Worm (Caenorhabditis elegans) whole organism, early embryonic: Measurements from ENCODE around the gene K12D12.5.

ENCODE experiments used
- B0310.2 ChIP-seq: sonication (generic microtip); optimal IDR thresholded peaks from 2 replicates; lab custom pipeline; 2016; ENCODE audit warnings: mild to moderate bottlenecking, missing genetic modification characterization, missing compliant biosample characterization
- F13C5.2 ChIP-seq: sonication (generic microtip); optimal IDR thresholded peaks from 2 replicates; lab custom pipeline; 2017; ENCODE audit warnings: mild to moderate bottlenecking, missing genetic modification characterization, inconsistent platforms, missing compliant biosample characterization
- ama-1 ChIP-seq: fragments of 150-350 bp; optimal IDR thresholded peaks from 2 replicates; lab custom pipeline; 2014
- ceh-13 ChIP-seq: fragments of 200-800 bp; sonication (Bioruptor generic); optimal IDR thresholded peaks from 2 replicates; lab custom pipeline; 2018; ENCODE audit warnings: mild to moderate bottlenecking, missing genetic modification characterization, missing compliant biosample characterization
- ceh-36 ChIP-seq: sonication (generic microtip); optimal IDR thresholded peaks from 2 replicates; lab custom pipeline; 2016; ENCODE audit warnings: missing genetic modification characterization, inconsistent platforms, missing compliant biosample characterization
- ets-7 ChIP-seq: sonication (generic microtip); optimal IDR thresholded peaks from 2 replicates; lab custom pipeline; 2016; ENCODE audit warnings: missing genotype, missing genetic modification characterization, missing compliant biosample characterization
- flt-1 ChIP-seq: fragments of 200-800 bp; sonication (Bioruptor generic); IDR thresholded peaks from 2 replicates; pipeline ENCODE4 v1.3.6; 2022; ENCODE audit warnings: missing genetic modification characterization, missing compliant biosample characterization
- hmbx-1 ChIP-seq: sonication (generic microtip); optimal IDR thresholded peaks from 2 replicates; lab custom pipeline; 2016; ENCODE audit warnings: mild to moderate bottlenecking, missing genetic modification characterization, missing compliant biosample characterization
- hmg-4 ChIP-seq: fragments of 200-800 bp; sonication (Bioruptor generic); optimal IDR thresholded peaks from 2 replicates; lab custom pipeline; 2018; ENCODE audit warnings: mild to moderate bottlenecking, missing genetic modification characterization, missing compliant biosample characterization
- hnd-1 ChIP-seq: sonication (generic microtip); optimal IDR thresholded peaks from 2 replicates; lab custom pipeline; 2016; ENCODE audit warnings: missing genetic modification characterization, missing compliant biosample characterization
- pes-1 ChIP-seq: fragments of 200-800 bp; sonication (Bioruptor generic); IDR thresholded peaks from 2 replicates; pipeline ENCODE4 v1.3.6; 2022; ENCODE audit warnings: missing genetic modification reagents, missing genetic modification characterization, missing compliant biosample characterization
- scrt-1 ChIP-seq: fragments of 200-800 bp; sonication (Bioruptor generic); IDR thresholded peaks from 2 replicates; pipeline ENCODE4 v1.3.6; 2022; ENCODE audit warnings: missing genetic modification characterization, missing compliant biosample characterization
- tbx-11 ChIP-seq: fragments of 200-800 bp; sonication (Bioruptor generic); IDR thresholded peaks from 2 replicates; pipeline ENCODE4 v1.3.6; 2022; ENCODE audit warnings: missing genetic modification characterization, missing compliant biosample characterization
- tbx-37 ChIP-seq: fragments of 200-800 bp; sonication (Bioruptor generic); conservative IDR thresholded peaks from 2 replicates; pipeline ENCODE4 v1.3.6; 2022; ENCODE audit warnings: missing genetic modification reagents, missing genetic modification characterization, missing compliant biosample characterization

ce11 chrII:11854749-11855148 lies 6.1 kb upstream of the K12D12.5 start:
- no peak for TF ChIP-seq ama-1 (lab: Kevin White, UChicago)
- no peak for TF ChIP-seq hmbx-1
- TF ChIP-seq flt-1: no peak
- no peak for TF ChIP-seq ets-7 (tag; lab: Kevin White, UChicago)
- no peak for TF ChIP-seq pes-1 (GFP tag; lab: Robert Waterston, UW)
- no peak for TF ChIP-seq ceh-13
- TF ChIP-seq tbx-37 (GFP tag; lab: Robert Waterston, UW): no peak
- TF ChIP-seq B0310.2 (tag; lab: Kevin White, UChicago): no peak
- no peak for TF ChIP-seq tbx-11 (GFP tag; lab: Robert Waterston, UW)
- TF ChIP-seq F13C5.2: no peak
- no peak for TF ChIP-seq ceh-36 (tag; lab: Kevin White, UChicago)
- TF ChIP-seq hmg-4 (GFP tag; lab: Kevin White, UChicago): no peak
- no peak for TF ChIP-seq scrt-1
- no peak for TF ChIP-seq hnd-1
